Worm (Caenorhabditis elegans) whole organism, L1 larva: ENCODE results near the gene zyg-1.

Source experiments
- C16A3.4 ChIP-seq: fragments of 150-350 bp; optimal IDR thresholded peaks from 2 replicates; lab custom pipeline; 2014; ENCODE audit warnings: missing biosample characterization, missing genetic modification characterization
- C34B4.2 ChIP-seq: sonication (generic microtip); optimal IDR thresholded peaks from 2 replicates; lab custom pipeline; 2017; ENCODE audit warnings: mild to moderate bottlenecking, missing genetic modification characterization, missing compliant biosample characterization
- F16B12.6 ChIP-seq: fragments of 150-350 bp; optimal IDR thresholded peaks from 2 replicates; lab custom pipeline; 2014; ENCODE audit warnings: missing biosample characterization, missing genetic modification characterization
- Y116A8C.19 ChIP-seq: sonication (generic microtip); optimal IDR thresholded peaks from 2 replicates; lab custom pipeline; 2016; ENCODE audit warnings: missing compliant biosample characterization, missing genetic modification characterization, borderline replicate concordance
- ceh-88 ChIP-seq: fragments of 200-800 bp; sonication (Bioruptor generic); IDR thresholded peaks from 2 replicates; pipeline ENCODE4 v1.3.6; 2022; ENCODE audit warnings: missing genetic modification characterization, missing compliant biosample characterization
- dpl-1 ChIP-seq, 3 experiments: fragments of 150-350 bp in 2 of 3; sonication (generic microtip) in 1 of 3; optimal IDR thresholded peaks; 2 replicates each; lab custom pipeline; 2014 to 2017; ENCODE audit warnings: missing biosample characterization in 3 of 3, missing genetic modification characterization in 3 of 3, missing genetic modification reagents in 3 of 3
- egl-13 ChIP-seq: sonication (generic microtip); optimal IDR thresholded peaks from 2 replicates; lab custom pipeline; 2016; ENCODE audit warnings: missing genotype, missing genetic modification reagents, missing genetic modification characterization, missing compliant biosample characterization
- egl-27 ChIP-seq, 2 experiments: fragments of 150-350 bp in 1 of 2; sonication (generic microtip); optimal IDR thresholded peaks; 3 replicates each; lab custom pipeline; 2017 to 2018; ENCODE audit warnings: missing biosample characterization in 2 of 2, missing genetic modification characterization in 2 of 2, missing genetic modification reagents in 2 of 2
- fkh-4 ChIP-seq: sonication (generic microtip); optimal IDR thresholded peaks from 2 replicates; lab custom pipeline; 2016; ENCODE audit warnings: missing compliant biosample characterization, missing genetic modification characterization, borderline replicate concordance
- fkh-8 ChIP-seq: sonication (generic microtip); optimal IDR thresholded peaks from 2 replicates; lab custom pipeline; 2016; ENCODE audit warnings: mild to moderate bottlenecking, missing genetic modification characterization, missing compliant biosample characterization
- grh-1 ChIP-seq: fragments of 200-800 bp; sonication (Bioruptor generic); IDR thresholded peaks from 2 replicates; pipeline ENCODE4 v1.3.6; 2022; ENCODE audit warnings: missing genetic modification reagents, missing genetic modification characterization, missing compliant biosample characterization
- hlh-17 ChIP-seq: fragments of 200-800 bp; sonication (Bioruptor generic); optimal IDR thresholded peaks from 2 replicates; lab custom pipeline; 2018; ENCODE audit warnings: missing genetic modification characterization, mild to moderate bottlenecking, missing compliant biosample characterization, moderate library complexity, borderline replicate concordance
- hlh-4 ChIP-seq: sonication (generic microtip); optimal IDR thresholded peaks from 2 replicates; lab custom pipeline; 2016; ENCODE audit warnings: mild to moderate bottlenecking, missing genetic modification characterization, missing compliant biosample characterization
- irx-1 ChIP-seq: sonication (generic microtip); optimal IDR thresholded peaks from 2 replicates; lab custom pipeline; 2016; ENCODE audit warnings: missing genetic modification characterization, missing compliant biosample characterization
- isw-1 ChIP-seq: fragments of 200-800 bp; sonication (Bioruptor generic); IDR thresholded peaks from 2 replicates; pipeline ENCODE4 v1.3.6; 2022; ENCODE audit warnings: missing genetic modification characterization, missing compliant biosample characterization
- lin-13 ChIP-seq: fragments of 150-350 bp; optimal IDR thresholded peaks from 2 replicates; lab custom pipeline; 2014; ENCODE audit warnings: missing biosample characterization, missing genetic modification reagents, missing genetic modification characterization
- lin-14 ChIP-seq: fragments of 200-800 bp; sonication (Bioruptor generic); optimal IDR thresholded peaks from 2 replicates; lab custom pipeline; 2018; ENCODE audit warnings: mild to moderate bottlenecking, missing genetic modification characterization, moderate library complexity, missing compliant biosample characterization
- lir-3 ChIP-seq: sonication (generic microtip); optimal IDR thresholded peaks from 2 replicates; lab custom pipeline; 2016; ENCODE audit warnings: mild to moderate bottlenecking, missing genetic modification characterization, moderate library complexity, missing compliant biosample characterization; ENCODE audit not compliant: poor library complexity
- lsy-2 ChIP-seq, 2 experiments: fragments of 150-350 bp; optimal IDR thresholded peaks; 2 replicates each; lab custom pipeline; 2014; ENCODE audit warnings: missing biosample characterization in 2 of 2, missing genetic modification characterization in 2 of 2
- mdl-1 ChIP-seq, 2 experiments: fragments of 150-350 bp; optimal IDR thresholded peaks; 2 replicates each; lab custom pipeline; 2014 to 2017; ENCODE audit warnings: missing biosample characterization in 2 of 2, missing genetic modification characterization in 2 of 2, inconsistent platforms in 1 of 2
- mef-2 ChIP-seq: fragments of 150-350 bp; optimal IDR thresholded peaks from 2 replicates; lab custom pipeline; 2014; ENCODE audit warnings: missing biosample characterization, missing genetic modification characterization
- mep-1 ChIP-seq: fragments of 150-350 bp; optimal IDR thresholded peaks from 2 replicates; lab custom pipeline; 2014; ENCODE audit warnings: missing biosample characterization, missing genetic modification characterization
- nhr-11 ChIP-seq: fragments of 150-350 bp; optimal IDR thresholded peaks from 2 replicates; lab custom pipeline; 2014; ENCODE audit warnings: missing biosample characterization, missing genetic modification characterization
- nhr-12 ChIP-seq: sonication (generic microtip); optimal IDR thresholded peaks from 2 replicates; lab custom pipeline; 2017; ENCODE audit warnings: missing biosample characterization, missing genetic modification characterization
- nhr-71 ChIP-seq: sonication (generic microtip); optimal IDR thresholded peaks from 2 replicates; lab custom pipeline; 2016; ENCODE audit warnings: mild to moderate bottlenecking, missing genetic modification characterization, moderate library complexity, missing compliant biosample characterization
- nhr-77 ChIP-seq: fragments of 150-350 bp; optimal IDR thresholded peaks from 2 replicates; lab custom pipeline; 2014; ENCODE audit warnings: missing biosample characterization, missing genetic modification characterization
- nhr-90 ChIP-seq: sonication (generic microtip); optimal IDR thresholded peaks from 2 replicates; lab custom pipeline; 2016; ENCODE audit warnings: mild to moderate bottlenecking, missing genetic modification characterization, missing compliant biosample characterization; ENCODE audit not compliant: poor library complexity
- pag-3 ChIP-seq: sonication (generic microtip); optimal IDR thresholded peaks from 2 replicates; lab custom pipeline; 2017; ENCODE audit warnings: missing genetic modification characterization, mild to moderate bottlenecking, missing compliant biosample characterization, antibody characterized with exemption, borderline replicate concordance; ENCODE audit not compliant: insufficient read depth
- pax-3 ChIP-seq: fragments of 200-800 bp; sonication (Bioruptor generic); optimal IDR thresholded peaks from 2 replicates; lab custom pipeline; 2018; ENCODE audit warnings: mild to moderate bottlenecking, missing genetic modification characterization, moderate library complexity, missing compliant biosample characterization
- pqm-1 ChIP-seq: sonication (generic microtip); optimal IDR thresholded peaks from 3 replicates; lab custom pipeline; 2017; ENCODE audit warnings: missing biosample characterization, missing genetic modification characterization
- rnt-1 ChIP-seq: sonication (generic microtip); optimal IDR thresholded peaks from 2 replicates; lab custom pipeline; 2016; ENCODE audit warnings: mild to moderate bottlenecking, missing genetic modification characterization, moderate library complexity, missing compliant biosample characterization
- snu-23 ChIP-seq: sonication (generic microtip); optimal IDR thresholded peaks from 2 replicates; lab custom pipeline; 2016; ENCODE audit warnings: missing genetic modification characterization, missing compliant biosample characterization
- tbx-2 ChIP-seq: sonication (generic microtip); optimal IDR thresholded peaks from 2 replicates; lab custom pipeline; 2016; ENCODE audit warnings: missing genetic modification characterization, missing compliant biosample characterization
- unc-30 ChIP-seq: sonication (generic microtip); optimal IDR thresholded peaks from 2 replicates; lab custom pipeline; 2017; ENCODE audit warnings: missing biosample characterization, missing genetic modification characterization
- unc-98 ChIP-seq: fragments of 200-800 bp; sonication (Bioruptor generic); IDR thresholded peaks from 2 replicates; pipeline ENCODE4 v1.3.6; 2022; ENCODE audit warnings: missing genetic modification characterization, missing compliant biosample characterization
- vab-15 ChIP-seq: sonication (generic microtip); optimal IDR thresholded peaks from 2 replicates; lab custom pipeline; 2017; ENCODE audit warnings: missing genotype, mild to moderate bottlenecking, missing genetic modification characterization, missing compliant biosample characterization
- xbp-1 ChIP-seq: sonication (generic microtip); optimal IDR thresholded peaks from 2 replicates; lab custom pipeline; 2016; ENCODE audit warnings: missing genetic modification characterization, missing compliant biosample characterization
- zip-4 ChIP-seq: fragments of 200-800 bp; sonication (Bioruptor generic); optimal IDR thresholded peaks from 2 replicates; lab custom pipeline; 2018; ENCODE audit warnings: mild to moderate bottlenecking, missing genetic modification characterization, moderate library complexity, missing compliant biosample characterization
- ztf-11 ChIP-seq, 2 experiments: sonication (generic microtip); optimal IDR thresholded peaks; 2 replicates each; lab custom pipeline; 2016 to 2017; ENCODE audit warnings: missing genetic modification characterization in 2 of 2, missing biosample characterization in 1 of 2, missing compliant biosample characterization in 1 of 2

zyg-1 gene

ce11 chrII:5665029-5665428 lies 15.5 kb downstream of the zyg-1 start, which contains the start of gene C25H3.15:
TSS of gene C25H3.15 (plus strand) at chrII:5665329.
- no peak for TF ChIP-seq pqm-1 (tag; lab: Kevin White, UChicago)
- TF ChIP-seq nhr-90 (tag; lab: Kevin White, UChicago) = no peak
- TF ChIP-seq Y116A8C.19 = no peak
- no peak for TF ChIP-seq C34B4.2
- no peak for TF ChIP-seq grh-1 (GFP tag; lab: Robert Waterston, UW)
- TF ChIP-seq dpl-1 (GFP tag; optimal IDR thresholded peaks at IDR 0.05; lab: Kevin White, UChicago) = no peak
- TF ChIP-seq snu-23 (GFP tag; lab: Kevin White, UChicago) = no peak
- TF ChIP-seq fkh-4 = no peak
- no peak for TF ChIP-seq zip-4 (GFP tag; lab: Kevin White, UChicago)
- no peak for TF ChIP-seq unc-30 (tag; lab: Kevin White, UChicago)
- TF ChIP-seq lin-14 = no peak
- TF ChIP-seq ztf-11 (tag; optimal IDR thresholded peaks at IDR 0.05; lab: Kevin White, UChicago) = no peak
- TF ChIP-seq unc-98 (GFP tag; lab: Robert Waterston, UW) = no peak
- TF ChIP-seq hlh-4 (tag; lab: Kevin White, UChicago) = no peak
- TF ChIP-seq hlh-17 (GFP tag; lab: Kevin White, UChicago) = no peak
- TF ChIP-seq irx-1 (tag; lab: Kevin White, UChicago) = no peak
- TF ChIP-seq, all 84 proteins: peak for 0

DNA sequence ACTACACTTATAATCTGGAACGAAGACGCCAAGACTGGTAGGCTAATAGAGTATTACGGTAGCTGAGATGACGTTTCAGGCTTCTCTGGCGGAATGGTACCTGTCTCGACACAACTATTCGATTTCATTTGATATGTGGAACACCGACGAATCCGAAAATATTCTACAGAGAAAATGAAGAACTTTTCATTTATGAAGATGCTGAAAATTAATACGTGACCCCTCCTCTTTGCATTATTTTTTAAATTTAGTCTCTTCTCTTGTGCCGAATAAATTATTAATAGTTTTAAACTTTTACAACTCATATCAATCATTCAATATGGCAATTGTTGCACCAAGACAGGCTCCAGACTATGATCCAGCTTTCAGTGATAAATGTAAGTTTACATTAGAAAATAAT lies 16.4 kb downstream of the zyg-1 start, which contains the start of gene C25H3.16:
C25H3.16 (plus strand) TSS at position 301 of the 400 bp plus-strand sequence.
- TF ChIP-seq fkh-8 (tag; lab: Kevin White, UChicago) (no peak), pax-3 (no peak)

DNA sequence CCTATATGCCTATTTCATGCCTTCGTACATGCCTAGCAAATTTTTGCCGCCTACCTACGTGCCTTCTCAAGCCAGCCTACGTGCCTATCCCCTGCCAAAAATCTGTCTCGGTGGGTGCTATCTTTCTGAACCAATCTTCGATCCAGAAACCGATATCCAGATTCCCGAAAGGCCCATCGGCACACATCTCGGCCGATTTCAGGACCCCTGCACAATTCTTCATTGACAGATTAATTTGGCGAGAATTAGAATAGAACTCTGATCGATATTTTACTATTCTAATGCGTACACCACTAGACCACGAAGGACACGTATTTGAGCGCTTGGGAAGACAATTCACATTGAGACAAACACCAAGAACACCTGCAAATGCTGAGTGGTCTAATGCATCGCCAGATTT lies 18.0 kb downstream of the zyg-1 start:
- TF ChIP-seq nhr-11 (tag; lab: Kevin White, UChicago) = no peak
- TF ChIP-seq, all 84 proteins: peak for 0

DNA sequence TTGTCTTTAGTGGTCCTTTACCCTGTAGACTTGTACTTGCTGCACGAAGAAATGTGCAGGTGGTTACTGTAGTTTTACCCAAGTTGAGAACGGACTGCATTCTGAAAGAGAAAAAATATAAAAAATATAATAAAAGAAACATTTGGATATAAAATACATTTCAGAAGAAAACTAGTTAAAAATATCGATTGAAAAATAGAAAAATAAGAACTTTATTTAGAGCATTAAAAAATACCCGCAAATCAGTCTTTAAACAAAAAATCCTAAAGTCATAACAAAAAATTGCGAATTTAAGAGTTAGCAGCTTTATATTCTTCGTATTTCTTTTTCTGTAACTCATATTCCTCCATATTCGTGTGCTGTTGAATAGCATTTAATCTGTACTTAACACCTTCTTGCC lies 19.3 kb downstream of the zyg-1 start, which contains the start of gene C25H3.7:
C25H3.7 (minus strand) TSS at position 101 of the 400 bp plus-strand sequence.
- TF ChIP-seq ceh-88 (GFP tag; lab: Robert Waterston, UW) (no peak), Y116A8C.19 (no peak), lir-3 (tag; lab: Kevin White, UChicago) (no peak)

- TF ChIP-seq vab-15 (tag; lab: Kevin White, UChicago) (no peak), xbp-1 (tag; lab: Kevin White, UChicago) (no peak), nhr-77 (no peak), F16B12.6 (tag; lab: Kevin White, UChicago) (no peak), mep-1 (tag; lab: Kevin White, UChicago) (no peak), nhr-12 (tag; lab: Kevin White, UChicago) (no peak), isw-1 (no peak), lin-13 (GFP tag; lab: Kevin White, UChicago) (no peak), egl-13 (tag; lab: Kevin White, UChicago) (no peak), zip-4 (GFP tag; lab: Kevin White, UChicago) (no peak)
Observed at ce11 chrII:5669580-5669979, 20.0 kb downstream of the zyg-1 start, which contains the start of gene C25H3.17. TSS of gene C25H3.17 (minus strand) at chrII:5669680.

- TF ChIP-seq pag-3 (tag; lab: Kevin White, UChicago) (no peak), nhr-90 (tag; lab: Kevin White, UChicago) (no peak), nhr-11 (tag; lab: Kevin White, UChicago) (no peak), ceh-88 (GFP tag; lab: Robert Waterston, UW) (no peak), nhr-71 (tag; lab: Kevin White, UChicago) (no peak), lsy-2 (tag; optimal IDR thresholded peaks at IDR 0.05; lab: Kevin White, UChicago) (no peak), rnt-1 (no peak), C16A3.4 (no peak), pax-3 (no peak), mep-1 (tag; lab: Kevin White, UChicago) (no peak), tbx-2 (tag; lab: Kevin White, UChicago) (no peak), unc-30 (tag; lab: Kevin White, UChicago) (no peak), mef-2 (tag; lab: Kevin White, UChicago) (no peak), mdl-1 (tag; optimal IDR thresholded peaks at IDR 0.05; lab: Kevin White, UChicago) (no peak), egl-27 (tag; optimal IDR thresholded peaks at IDR 0.05; lab: Kevin White, UChicago) (no peak)
Observed at ce11 chrII:5680703-5681102, 31.2 kb downstream of the zyg-1 start, which contains the start of gene flp-27. TSS of gene flp-27 (plus strand) at chrII:5681003.
